Fruit fly (Drosophila melanogaster) whole organism, embryonic: ENCODE data around the gene Plap.
A peak's percentile ranks its signal among the peaks of the same experiment; 100 is the strongest.

ENCODE experiments used
- Ada2b ChIP-seq: fragments of 200-800 bp; sonication (Bioruptor generic); IDR thresholded peaks from 2 replicates; pipeline ENCODE4 v1.3.6; 2022; ENCODE audit warnings: missing biosample characterization, missing genetic modification characterization
- Aef1 ChIP-seq: fragments of 200-800 bp; sonication (Bioruptor generic); IDR thresholded peaks from 3 replicates; pipeline ENCODE4 v1.3.6; 2022; ENCODE audit warnings: missing biosample characterization, missing genetic modification characterization
- Atf-2 ChIP-seq: fragments of 200-800 bp; sonication (Bioruptor generic); optimal IDR thresholded peaks from 2 replicates; lab custom pipeline; 2016; ENCODE audit warnings: missing biosample characterization, missing genetic modification characterization
- Atf3 ChIP-seq: fragments of 200-800 bp; sonication (Bioruptor generic); optimal IDR thresholded peaks from 3 replicates; lab custom pipeline; 2016; ENCODE audit warnings: missing biosample characterization, missing genetic modification characterization
- BEAF-32 ChIP-seq: fragments of 200-800 bp; sonication (Bioruptor generic); optimal IDR thresholded peaks from 3 replicates; lab custom pipeline; 2017; ENCODE audit warnings: missing biosample characterization, missing genetic modification characterization, mild to moderate bottlenecking, moderate library complexity, missing genetic modification reagents
- CG11398 ChIP-seq: fragments of 200-800 bp; sonication (Bioruptor generic); optimal IDR thresholded peaks from 2 replicates; lab custom pipeline; 2016; ENCODE audit warnings: missing biosample characterization, missing genetic modification characterization
- CG11723 ChIP-seq: fragments of 200-800 bp; sonication (Bioruptor generic); optimal IDR thresholded peaks from 2 replicates; lab custom pipeline; 2017; ENCODE audit warnings: missing biosample characterization, mild to moderate bottlenecking, missing genetic modification characterization
- CG14860 ChIP-seq: fragments of 200-800 bp; sonication (Bioruptor generic); IDR thresholded peaks from 3 replicates; pipeline ENCODE4 v1.3.6; 2022; ENCODE audit warnings: missing biosample characterization, missing genetic modification characterization; ENCODE audit not compliant: partially characterized antibody
- CG14965 ChIP-seq: fragments of 200-800 bp; sonication (Bioruptor generic); optimal IDR thresholded peaks from 2 replicates; lab custom pipeline; 2016; ENCODE audit warnings: missing biosample characterization, missing genetic modification characterization, borderline replicate concordance
- CG15269 ChIP-seq: fragments of 200-800 bp; sonication (Bioruptor generic); optimal IDR thresholded peaks from 2 replicates; lab custom pipeline; 2018; ENCODE audit warnings: missing biosample characterization, mild to moderate bottlenecking, missing genetic modification characterization, moderate library complexity
- CG1602 ChIP-seq: fragments of 200-800 bp; sonication (Bioruptor generic); optimal IDR thresholded peaks from 3 replicates; lab custom pipeline; 2016; ENCODE audit warnings: missing biosample characterization, missing genetic modification characterization
- CG16779 ChIP-seq: fragments of 200-800 bp; sonication (Bioruptor generic); IDR thresholded peaks from 2 replicates; pipeline ENCODE4 v1.3.6; 2022; ENCODE audit warnings: missing biosample characterization, missing genetic modification characterization
- CG17912 ChIP-seq: fragments of 200-800 bp; sonication (Bioruptor generic); optimal IDR thresholded peaks from 2 replicates; lab custom pipeline; 2018; ENCODE audit warnings: missing biosample characterization, mild to moderate bottlenecking, missing genetic modification characterization
- CG31441 ChIP-seq: fragments of 200-800 bp; sonication (Bioruptor generic); IDR thresholded peaks from 2 replicates; pipeline ENCODE4 v1.3.6; 2022; ENCODE audit warnings: missing biosample characterization, missing genetic modification characterization
- CG34224 ChIP-seq: fragments of 200-800 bp; sonication (Bioruptor generic); IDR thresholded peaks from 3 replicates; pipeline ENCODE4 v1.3.6; 2022; ENCODE audit warnings: missing biosample characterization, missing genetic modification characterization; ENCODE audit not compliant: partially characterized antibody
- CG42726 ChIP-seq: fragments of 200-800 bp; sonication (Bioruptor generic); IDR thresholded peaks from 2 replicates; pipeline ENCODE4 v1.3.6; 2022; ENCODE audit warnings: missing biosample characterization, missing genetic modification characterization; ENCODE audit not compliant: partially characterized antibody
- CG43689 ChIP-seq: fragments of 200-800 bp; sonication (Bioruptor generic); IDR thresholded peaks from 2 replicates; pipeline ENCODE4 v1.3.6; 2022; ENCODE audit warnings: missing biosample characterization, missing genetic modification characterization
- CG4820 ChIP-seq: fragments of 200-800 bp; sonication (Bioruptor generic); optimal IDR thresholded peaks from 3 replicates; lab custom pipeline; 2016; ENCODE audit warnings: missing biosample characterization, missing genetic modification characterization
- CG6854 ChIP-seq: fragments of 200-800 bp; sonication (Bioruptor generic); optimal IDR thresholded peaks from 3 replicates; lab custom pipeline; 2017; ENCODE audit warnings: missing biosample characterization, mild to moderate bottlenecking, missing genetic modification characterization
- CG8388 ChIP-seq: fragments of 200-800 bp; sonication (Bioruptor generic); optimal IDR thresholded peaks from 2 replicates; lab custom pipeline; 2019; ENCODE audit warnings: missing biosample characterization, mild to moderate bottlenecking, missing genetic modification characterization, moderate library complexity
- CG9727 ChIP-seq: fragments of 200-800 bp; sonication (Bioruptor generic); optimal IDR thresholded peaks from 3 replicates; lab custom pipeline; 2017; ENCODE audit warnings: missing biosample characterization, mild to moderate bottlenecking, missing genetic modification characterization
- CG9797 ChIP-seq: fragments of 200-800 bp; sonication (Bioruptor generic); optimal IDR thresholded peaks from 3 replicates; lab custom pipeline; 2018; ENCODE audit warnings: missing biosample characterization, mild to moderate bottlenecking, missing genetic modification characterization
- CG9876 ChIP-seq: fragments of 200-800 bp; sonication (Bioruptor generic); optimal IDR thresholded peaks from 2 replicates; lab custom pipeline; 2016; ENCODE audit warnings: missing biosample characterization, missing genetic modification characterization
- CG9932 ChIP-seq: fragments of 200-800 bp; sonication (Bioruptor generic); IDR thresholded peaks from 2 replicates; pipeline ENCODE4 v1.3.6; 2022; ENCODE audit warnings: missing biosample characterization, missing genetic modification characterization
- D ChIP-seq, 2 experiments: fragments of 200-800 bp in 1 of 2; fragments of >200 bp in 1 of 2; sonication (Bioruptor generic) in 1 of 2; optimal IDR thresholded peaks; 2 replicates in 1 of 2; 3 replicates in 1 of 2; lab custom pipeline; 2017; ENCODE audit warnings: mild to moderate bottlenecking in 1 of 2, missing biosample characterization in 1 of 2, missing genetic modification characterization in 1 of 2, missing genetic modification reagents in 1 of 2
- Fer2 ChIP-seq: fragments of 200-800 bp; sonication (Bioruptor generic); optimal IDR thresholded peaks from 2 replicates; lab custom pipeline; 2018; ENCODE audit warnings: missing biosample characterization, mild to moderate bottlenecking, missing genetic modification characterization, moderate library complexity
- H2.0 ChIP-seq: fragments of 200-800 bp; sonication (Bioruptor generic); IDR thresholded peaks from 2 replicates; pipeline ENCODE4 v1.3.6; 2022; ENCODE audit warnings: missing biosample characterization, missing genetic modification characterization
- Hr3 ChIP-seq: fragments of 200-800 bp; sonication (Bioruptor generic); optimal IDR thresholded peaks from 3 replicates; lab custom pipeline; 2016; ENCODE audit warnings: missing biosample characterization, missing genetic modification characterization
- Lpt ChIP-seq: fragments of >200 bp; optimal IDR thresholded peaks from 2 replicates; lab custom pipeline; 2018; ENCODE audit warnings: missing biosample characterization, missing genetic modification characterization
- Sry-β ChIP-seq: fragments of 200-800 bp; sonication (Bioruptor generic); optimal IDR thresholded peaks from 2 replicates; lab custom pipeline; 2018; ENCODE audit warnings: missing biosample characterization, mild to moderate bottlenecking, missing genetic modification characterization, moderate library complexity
- amos ChIP-seq: fragments of 200-800 bp; sonication (Bioruptor generic); IDR thresholded peaks from 2 replicates; pipeline ENCODE4 v1.3.6; 2022; ENCODE audit warnings: missing biosample characterization, missing genetic modification characterization; ENCODE audit not compliant: partially characterized antibody
- ash1 ChIP-seq: fragments of 200-800 bp; sonication (Bioruptor generic); optimal IDR thresholded peaks from 2 replicates; lab custom pipeline; 2018; ENCODE audit warnings: missing biosample characterization, mild to moderate bottlenecking, missing genetic modification characterization
- bab2 ChIP-seq: fragments of 200-800 bp; sonication (Bioruptor generic); optimal IDR thresholded peaks from 2 replicates; lab custom pipeline; 2016; ENCODE audit warnings: missing biosample characterization, missing genetic modification characterization
- da ChIP-seq: fragments of 200-800 bp; sonication (Bioruptor generic); optimal IDR thresholded peaks from 2 replicates; lab custom pipeline; 2016; ENCODE audit warnings: missing biosample characterization, missing genetic modification characterization
- dmrt11E ChIP-seq: fragments of 200-800 bp; sonication (Bioruptor generic); optimal IDR thresholded peaks from 3 replicates; lab custom pipeline; 2018; ENCODE audit warnings: missing biosample characterization, mild to moderate bottlenecking, missing genetic modification characterization, moderate library complexity
- ems ChIP-seq: fragments of 200-800 bp; sonication (Bioruptor generic); optimal IDR thresholded peaks from 3 replicates; lab custom pipeline; 2016; ENCODE audit warnings: missing biosample characterization, missing genetic modification characterization
- fd96Cb ChIP-seq: fragments of 200-800 bp; sonication (Bioruptor generic); optimal IDR thresholded peaks from 2 replicates; lab custom pipeline; 2018; ENCODE audit warnings: missing biosample characterization, mild to moderate bottlenecking, missing genetic modification characterization, moderate library complexity
- hkb ChIP-seq, 2 experiments: fragments of 200-800 bp in 1 of 2; fragments of >200 bp in 1 of 2; sonication (Bioruptor generic) in 1 of 2; IDR thresholded peaks in 1 of 2; optimal IDR thresholded peaks in 1 of 2; 2 replicates each; pipeline versions ENCODE4 v1.3.6 to Lab custom; 2017 to 2022; ENCODE audit warnings: missing biosample characterization in 1 of 2, missing genetic modification characterization in 1 of 2
- hth ChIP-seq: fragments of >200 bp; optimal IDR thresholded peaks from 2 replicates; lab custom pipeline; 2017; ENCODE audit warnings: inconsistent platforms
- jing ChIP-seq: fragments of 200-800 bp; sonication (Bioruptor generic); optimal IDR thresholded peaks from 2 replicates; lab custom pipeline; 2018; ENCODE audit warnings: missing biosample characterization, mild to moderate bottlenecking, missing genetic modification characterization
- kah ChIP-seq: fragments of 200-800 bp; sonication (Bioruptor generic); optimal IDR thresholded peaks from 2 replicates; lab custom pipeline; 2018; ENCODE audit warnings: missing biosample characterization, mild to moderate bottlenecking, missing genetic modification characterization
- lmd ChIP-seq: fragments of 200-800 bp; sonication (Bioruptor generic); IDR thresholded peaks from 2 replicates; pipeline ENCODE4 v1.3.6; 2022; ENCODE audit warnings: missing biosample characterization, missing genetic modification characterization
- pfk ChIP-seq: fragments of 200-800 bp; sonication (Bioruptor generic); optimal IDR thresholded peaks from 2 replicates; lab custom pipeline; 2018; ENCODE audit warnings: missing biosample characterization, mild to moderate bottlenecking, missing genetic modification characterization, moderate library complexity
- ranshi ChIP-seq: fragments of 200-800 bp; sonication (Bioruptor generic); IDR thresholded peaks from 2 replicates; pipeline ENCODE4 v1.3.6; 2022; ENCODE audit warnings: missing biosample characterization, missing genetic modification characterization
- sima ChIP-seq: fragments of 200-800 bp; sonication (Bioruptor generic); optimal IDR thresholded peaks from 2 replicates; lab custom pipeline; 2016; ENCODE audit warnings: missing biosample characterization, missing genetic modification characterization
- slou ChIP-seq: fragments of 200-800 bp; sonication (Bioruptor generic); optimal IDR thresholded peaks from 3 replicates; lab custom pipeline; 2016; ENCODE audit warnings: missing biosample characterization, missing genetic modification characterization
- tx ChIP-seq: fragments of 200-800 bp; sonication (Bioruptor generic); optimal IDR thresholded peaks from 2 replicates; lab custom pipeline; 2016; ENCODE audit warnings: missing biosample characterization, missing genetic modification characterization

Plap gene

DNA sequence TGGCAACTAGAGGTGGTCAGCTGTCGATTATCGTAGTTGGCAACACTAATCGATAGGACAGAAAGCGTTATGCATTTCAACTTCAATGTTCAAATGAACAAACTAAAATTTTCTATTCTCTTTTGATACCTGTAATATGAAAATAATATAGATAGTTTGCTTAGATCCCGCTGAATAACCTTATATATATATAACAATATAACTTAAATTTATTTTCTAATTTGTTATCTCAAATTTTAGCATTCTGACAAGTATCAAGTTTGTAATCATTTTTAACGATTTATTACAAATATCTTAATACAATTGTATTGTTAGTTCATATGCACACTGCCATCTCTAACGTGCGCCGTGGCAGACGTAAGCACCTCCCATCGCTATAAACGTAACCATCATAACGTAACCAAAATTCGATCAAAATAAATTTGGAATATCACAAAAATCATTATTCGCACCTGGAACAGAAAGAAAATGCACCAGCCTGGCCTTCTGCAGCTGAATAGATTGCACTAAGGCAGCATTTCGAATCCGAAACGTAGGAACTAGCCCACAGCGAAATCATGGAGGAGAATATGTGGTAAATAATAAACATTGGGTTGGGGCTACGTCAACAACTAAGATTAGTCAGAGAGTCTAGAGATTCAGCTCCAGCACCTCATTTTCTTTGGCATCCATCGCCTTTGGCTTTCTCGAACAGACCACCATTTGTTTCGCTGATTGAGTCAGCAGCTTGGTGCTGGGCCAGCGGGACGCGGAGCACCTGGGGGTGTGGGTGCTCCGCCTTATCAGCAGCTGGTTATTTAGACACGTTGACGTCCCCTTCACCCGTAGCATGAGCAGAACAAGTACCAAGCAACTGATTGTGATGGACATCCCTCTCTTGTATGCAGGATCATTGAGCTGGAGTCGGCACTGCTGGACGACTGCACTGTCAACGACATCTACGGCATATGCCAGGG lies 41.0 kb downstream of the Plap start, which contains the start of the genes Pino and TBC1D23 (continued):
- TF ChIP-seq CG34224 (GFP tag; lab: Robert Waterston, UW) (peak; percentile 52; the same call in 1 of the 3 replicates), CG8388 (GFP tag; lab: Kevin White, UChicago) (peak; percentile 61), ranshi (GFP tag; lab: Robert Waterston, UW) (peak; percentile 71; the same call in 1 of the 2 replicates), pfk (GFP tag; lab: Kevin White, UChicago) (no peak), CG43689 (no peak), Hr3 (GFP tag; lab: Kevin White, UChicago) (peak; percentile 82), D (optimal IDR thresholded peaks at IDR 0.05; lab: Kevin White, UChicago) (no peak), D (GFP tag; optimal IDR thresholded peaks at IDR 0.05; lab: Kevin White, UChicago) (peak; percentile 45), tx (no peak), Ada2b (GFP tag; lab: Robert Waterston, UW) (peak; percentile 35; the same call in 1 of the 2 replicates), BEAF-32 (GFP tag; lab: Kevin White, UChicago) (peak; percentile 82), CG4820 (GFP tag; lab: Kevin White, UChicago) (peak; percentile 55), CG11723 (GFP tag; lab: Kevin White, UChicago) (peak; percentile 46), CG9797 (GFP tag; lab: Kevin White, UChicago) (peak; percentile 1), CG15269 (tag; lab: Kevin White, UChicago) (peak; percentile 79), dmrt11E (peak; percentile 74), bab2 (GFP tag; lab: Kevin White, UChicago) (peak; percentile 62), jing (GFP tag; lab: Kevin White, UChicago) (no peak), CG9727 (peak; percentile 66), Atf3 (GFP tag; lab: Kevin White, UChicago) (peak; percentile 13), Sry-β (no peak), CG9932 (peak; percentile 87), CG42726 (GFP tag; lab: Robert Waterston, UW) (no peak), ems (GFP tag; lab: Kevin White, UChicago) (peak; percentile 21), lmd (peak; percentile 73), CG6854 (GFP tag; lab: Kevin White, UChicago) (no peak), CG14860 (GFP tag; lab: Robert Waterston, UW) (peak; percentile 64; the same call in 2 of the 3 replicates), Aef1 (GFP tag; lab: Robert Waterston, UW) (peak; percentile 71), slou (GFP tag; lab: Kevin White, UChicago) (peak; percentile 41), amos (GFP tag; lab: Robert Waterston, UW) (peak; percentile 61; the same call in 1 of the 2 replicates), hth (no peak), kah (GFP tag; lab: Kevin White, UChicago) (no peak), CG16779 (GFP tag; lab: Robert Waterston, UW) (no peak), hkb (optimal IDR thresholded peaks at IDR 0.05; lab: Kevin White, UChicago) (no peak), hkb (GFP tag; IDR thresholded peaks at IDR 0.05; lab: Robert Waterston, UW) (peak; percentile 59), fd96Cb (peak; percentile 63), CG11398 (GFP tag; lab: Kevin White, UChicago) (no peak), CG17912 (GFP tag; lab: Kevin White, UChicago) (no peak), sima (GFP tag; lab: Kevin White, UChicago) (no peak), H2.0 (peak; percentile 68), CG1602 (GFP tag; lab: Kevin White, UChicago) (peak; percentile 75), CG14965 (GFP tag; lab: Kevin White, UChicago) (no peak), da (GFP tag; lab: Kevin White, UChicago) (no peak), CG31441 (GFP tag; lab: Robert Waterston, UW) (peak; percentile 84), Fer2 (peak; percentile 49), ash1 (GFP tag; lab: Kevin White, UChicago) (no peak), CG9876 (GFP tag; lab: Kevin White, UChicago) (no peak), Lpt (GFP tag; lab: Kevin White, UChicago) (no peak), Atf-2 (no peak)
